Worm (Caenorhabditis elegans): ENCODE data around the gene srv-16.

Gene srv-16

ce11 chrIV:15926746-15927145 lies 7.0 kb downstream of the srv-16 start, which contains the start of gene Y105C5B.8:
TSS of gene Y105C5B.8 (minus strand) at chrIV:15926846.
- no peak for TF ChIP-seq cog-1 (tag; optimal IDR thresholded peaks at IDR 0.05)
- no peak for TF ChIP-seq klf-2 (GFP tag; conservative IDR thresholded peaks at IDR 0.05)
- no peak for TF ChIP-seq ztf-29 (GFP tag; IDR thresholded peaks at IDR 0.05)
- no peak for TF ChIP-seq tab-1 (GFP tag; IDR thresholded peaks at IDR 0.05)
- TF ChIP-seq med-1 (GFP tag; optimal IDR thresholded peaks at IDR 0.05; ENCODE audit: insufficient read depth): no peak
- TF ChIP-seq ztf-23 (GFP tag; IDR thresholded peaks at IDR 0.05): no peak
- no peak for TF ChIP-seq flt-1 (GFP tag; IDR thresholded peaks at IDR 0.05)
- TF ChIP-seq ref-1 (GFP tag; conservative IDR thresholded peaks at IDR 0.05): no peak
- no peak for TF ChIP-seq T22C8.4 (GFP tag; IDR thresholded peaks at IDR 0.05)

DNA sequence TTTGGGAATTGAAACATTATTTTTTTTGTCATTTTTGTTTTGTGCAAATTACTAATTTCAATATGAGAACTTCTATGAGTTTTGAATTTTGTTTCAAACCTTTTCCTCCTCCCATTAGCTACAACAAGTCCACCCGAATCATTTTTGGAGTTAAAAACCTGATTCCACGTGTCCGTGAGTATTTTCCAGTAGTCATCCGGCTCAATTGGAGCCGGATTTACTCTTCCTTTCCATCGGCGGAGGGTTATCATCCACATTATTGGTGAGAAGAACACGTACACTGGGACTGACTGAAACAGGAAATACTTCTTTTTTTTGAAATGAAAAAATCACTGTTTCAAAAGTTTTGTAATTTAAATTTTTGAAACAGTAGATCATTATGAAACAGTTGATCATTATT lies 10.7 kb downstream of the srv-16 start:
- TF ChIP-seq ztf-23 (GFP tag; IDR thresholded peaks at IDR 0.05) (no peak), flt-1 (GFP tag; IDR thresholded peaks at IDR 0.05) (no peak), med-1 (GFP tag; optimal IDR thresholded peaks at IDR 0.05; ENCODE audit: insufficient read depth) (no peak)

DNA sequence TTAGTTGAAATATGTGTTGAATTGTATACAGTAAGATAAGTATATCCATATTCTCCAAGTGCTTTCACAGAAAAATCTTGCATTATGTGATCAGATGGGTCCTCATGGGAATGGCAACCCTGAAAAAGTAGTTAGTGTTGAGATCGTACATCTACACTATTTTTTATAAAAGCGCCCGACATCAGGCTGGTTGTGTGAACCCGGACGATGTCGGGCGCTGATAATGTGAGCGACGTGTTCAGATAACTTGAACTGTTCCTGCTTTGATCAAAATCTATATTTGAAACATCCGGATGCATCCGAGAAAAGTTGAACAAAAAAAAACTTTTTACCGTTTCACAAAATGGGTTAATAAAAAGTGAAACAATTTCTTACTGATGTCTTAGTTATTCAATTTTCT lies 18.7 kb downstream of the srv-16 start:
- TF ChIP-seq ztf-23 (GFP tag; IDR thresholded peaks at IDR 0.05): no peak
- no peak for TF ChIP-seq cog-1 (tag; optimal IDR thresholded peaks at IDR 0.05)
- TF ChIP-seq ztf-29 (GFP tag; IDR thresholded peaks at IDR 0.05): no peak
- TF ChIP-seq T22C8.4 (GFP tag; IDR thresholded peaks at IDR 0.05): no peak
- TF ChIP-seq ref-1 (GFP tag; conservative IDR thresholded peaks at IDR 0.05): no peak
- TF ChIP-seq flt-1 (GFP tag; IDR thresholded peaks at IDR 0.05): no peak
- TF ChIP-seq klf-2 (GFP tag; conservative IDR thresholded peaks at IDR 0.05): no peak
- no peak for TF ChIP-seq med-1 (GFP tag; optimal IDR thresholded peaks at IDR 0.05; ENCODE audit: insufficient read depth)
- TF ChIP-seq tab-1 (GFP tag; IDR thresholded peaks at IDR 0.05): no peak

ce11 chrIV:15908251-15908650 lies 25.5 kb downstream of the srv-16 start:
- no peak for TF ChIP-seq med-1 (GFP tag; optimal IDR thresholded peaks at IDR 0.05; ENCODE audit: insufficient read depth)
- TF ChIP-seq cog-1 (tag; optimal IDR thresholded peaks at IDR 0.05): no peak
- no peak for TF ChIP-seq ztf-23 (GFP tag; IDR thresholded peaks at IDR 0.05)
- TF ChIP-seq flt-1 (GFP tag; IDR thresholded peaks at IDR 0.05): no peak
- TF ChIP-seq ref-1 (GFP tag; conservative IDR thresholded peaks at IDR 0.05): no peak
- TF ChIP-seq T22C8.4 (GFP tag; IDR thresholded peaks at IDR 0.05): no peak
- no peak for TF ChIP-seq klf-2 (GFP tag; conservative IDR thresholded peaks at IDR 0.05)
- no peak for TF ChIP-seq ztf-29 (GFP tag; IDR thresholded peaks at IDR 0.05)

DNA sequence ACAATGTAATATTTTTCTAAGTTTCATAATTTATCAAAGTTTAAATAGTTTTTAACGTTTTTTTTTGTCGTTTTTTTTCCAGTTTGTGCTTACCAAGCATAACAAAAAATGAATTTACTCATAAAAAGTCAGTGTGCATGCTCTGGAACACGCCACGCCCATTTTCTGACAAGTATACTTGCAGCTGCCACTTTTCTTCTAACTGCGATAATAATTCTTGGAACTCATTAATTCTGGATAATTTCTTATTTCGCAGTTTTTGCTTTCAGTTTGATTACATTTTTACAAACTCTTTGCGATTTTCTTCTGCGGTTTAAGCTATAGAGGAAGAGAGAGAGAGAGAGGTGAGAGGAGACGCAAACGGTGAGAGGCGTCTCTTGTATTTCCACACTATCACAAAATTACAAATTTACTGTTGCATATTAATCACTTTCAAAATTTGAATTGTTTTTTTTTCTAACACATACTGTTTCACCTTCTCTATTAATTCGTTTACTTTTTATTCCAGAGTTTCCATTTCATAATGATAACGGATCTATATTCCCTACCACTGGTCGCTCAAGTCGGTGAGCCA lies 27.6 kb downstream of the srv-16 start, which contains the start of gene srv-15:
Gene srv-15 (plus strand): TSS at position 524 of the 574 bp plus-strand sequence.
- no peak for TF ChIP-seq med-1 (GFP tag; optimal IDR thresholded peaks at IDR 0.05; ENCODE audit: insufficient read depth)
- no peak for TF ChIP-seq ztf-29 (GFP tag; IDR thresholded peaks at IDR 0.05)
- TF ChIP-seq tab-1 (GFP tag; IDR thresholded peaks at IDR 0.05): no peak

ce11 chrIV:15901123-15901522 lies 32.6 kb downstream of the srv-16 start, which contains the start of gene Y105C5B.5:
TSS of gene Y105C5B.5 (minus strand) at chrIV:15901225.
- TF ChIP-seq tab-1 (GFP tag; IDR thresholded peaks at IDR 0.05): no peak

DNA sequence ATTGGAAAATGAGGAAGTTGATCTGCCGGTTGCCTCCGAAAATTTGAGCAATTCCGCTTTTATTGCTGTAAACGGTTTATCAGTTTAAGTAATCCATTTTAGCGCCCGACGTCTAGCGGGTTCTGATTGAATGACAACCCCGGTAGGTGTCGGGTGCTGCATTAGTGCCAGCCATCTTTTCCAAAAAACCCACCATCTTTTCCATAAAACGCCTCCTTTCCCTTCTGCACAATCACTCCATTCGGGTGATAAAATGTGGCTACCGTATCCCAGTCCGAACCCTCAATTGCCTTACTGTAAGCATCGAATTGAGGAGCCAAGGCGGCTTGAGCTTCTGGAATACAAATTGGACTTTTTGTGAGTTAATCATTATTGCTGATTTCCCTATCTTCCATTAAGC lies 33.6 kb downstream of the srv-16 start:
- TF ChIP-seq cog-1 (tag; optimal IDR thresholded peaks at IDR 0.05): no peak

DNA sequence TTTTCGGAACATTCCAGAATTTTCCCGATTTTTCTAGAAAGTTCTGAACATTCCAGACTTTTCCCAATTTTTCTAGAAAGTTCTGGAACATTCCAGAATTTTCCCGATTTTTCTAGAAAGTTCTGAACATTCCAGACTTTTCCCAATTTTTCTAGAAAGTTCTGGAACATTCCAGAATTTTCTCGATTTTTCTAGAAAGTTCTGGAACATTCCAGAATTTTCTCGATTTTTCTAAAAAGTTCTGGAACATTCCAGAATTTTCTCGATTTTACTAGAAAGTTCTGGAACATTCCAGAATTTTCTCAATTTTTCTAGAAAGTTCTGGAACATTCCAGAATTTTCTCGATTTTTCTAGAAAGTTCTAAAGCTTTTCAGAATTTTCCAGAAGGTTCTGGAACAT lies 37.9 kb downstream of the srv-16 start:
- TF ChIP-seq ztf-23 (GFP tag; IDR thresholded peaks at IDR 0.05) (peak; percentile 71; the same call in 1 of the 2 replicates), flt-1 (GFP tag; IDR thresholded peaks at IDR 0.05) (peak; percentile 98), ref-1 (GFP tag; conservative IDR thresholded peaks at IDR 0.05) (peak; percentile 74)

DNA sequence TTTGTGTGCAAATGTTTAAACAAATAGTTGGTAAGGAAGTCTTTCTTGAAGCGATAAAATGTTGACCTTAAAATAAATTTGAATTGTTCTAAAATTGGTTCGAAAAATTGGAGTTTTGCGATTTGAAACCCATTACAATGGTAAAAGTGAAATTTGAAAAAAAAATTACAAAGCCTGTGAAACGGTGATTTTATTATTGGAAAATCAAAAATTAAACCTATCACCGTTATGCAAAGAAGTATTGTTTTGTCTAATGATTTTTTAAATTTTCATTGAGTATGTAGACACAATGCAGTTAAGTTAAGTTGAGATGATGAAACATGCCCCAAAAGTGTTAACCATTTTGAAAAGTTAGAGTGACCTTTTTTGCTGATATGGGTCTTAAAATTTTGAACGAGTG lies 38.9 kb downstream of the srv-16 start:
- TF ChIP-seq ztf-23 (GFP tag; IDR thresholded peaks at IDR 0.05): no peak
- no peak for TF ChIP-seq T22C8.4 (GFP tag; IDR thresholded peaks at IDR 0.05)
- no peak for TF ChIP-seq tab-1 (GFP tag; IDR thresholded peaks at IDR 0.05)
- no peak for TF ChIP-seq med-1 (GFP tag; optimal IDR thresholded peaks at IDR 0.05; ENCODE audit: insufficient read depth)
- no peak for TF ChIP-seq flt-1 (GFP tag; IDR thresholded peaks at IDR 0.05)
- no peak for TF ChIP-seq ref-1 (GFP tag; conservative IDR thresholded peaks at IDR 0.05)
- TF ChIP-seq ztf-29 (GFP tag; IDR thresholded peaks at IDR 0.05): no peak
- no peak for TF ChIP-seq klf-2 (GFP tag; conservative IDR thresholded peaks at IDR 0.05)
- TF ChIP-seq cog-1 (tag; optimal IDR thresholded peaks at IDR 0.05): no peak

- TF ChIP-seq cog-1 (tag; optimal IDR thresholded peaks at IDR 0.05) (no peak), flt-1 (GFP tag; IDR thresholded peaks at IDR 0.05) (no peak), ztf-23 (GFP tag; IDR thresholded peaks at IDR 0.05) (no peak), T22C8.4 (GFP tag; IDR thresholded peaks at IDR 0.05) (no peak)
Observed at ce11 chrIV:15894133-15894532, 39.6 kb downstream of the srv-16 start, which contains the start of gene srv-14. TSS of gene srv-14 (minus strand) at chrIV:15894233.

DNA sequence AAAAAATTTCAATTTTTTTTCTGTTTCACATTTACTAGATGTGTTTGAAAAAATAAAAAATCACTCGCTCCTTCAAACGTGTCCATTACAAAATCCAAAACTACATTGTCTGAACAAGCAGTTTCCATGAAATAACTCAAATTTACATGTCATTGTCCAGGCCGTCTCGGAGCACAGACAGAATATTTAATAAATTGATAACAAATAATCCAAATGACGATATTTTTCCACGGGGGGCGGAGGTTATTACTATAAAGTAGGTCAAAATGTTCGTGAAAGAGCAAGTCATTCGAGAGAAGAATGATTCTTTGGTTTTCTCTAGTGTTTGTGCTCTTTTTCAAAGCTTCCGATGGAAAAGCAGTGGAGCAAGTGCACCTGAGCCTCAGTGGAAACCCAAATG lies 49.8 kb downstream of the srv-16 start, which contains the start of gene Y105C5B.3:
Gene Y105C5B.3 (plus strand): TSS at position 301 of the 400 bp plus-strand sequence.
- no peak for TF ChIP-seq ref-1 (GFP tag; conservative IDR thresholded peaks at IDR 0.05)
- TF ChIP-seq ztf-29 (GFP tag; IDR thresholded peaks at IDR 0.05): no peak
- TF ChIP-seq klf-2 (GFP tag; conservative IDR thresholded peaks at IDR 0.05): no peak
- no peak for TF ChIP-seq T22C8.4 (GFP tag; IDR thresholded peaks at IDR 0.05)
- no peak for TF ChIP-seq cog-1 (tag; optimal IDR thresholded peaks at IDR 0.05)
- no peak for TF ChIP-seq ztf-23 (GFP tag; IDR thresholded peaks at IDR 0.05)
- TF ChIP-seq flt-1 (GFP tag; IDR thresholded peaks at IDR 0.05): no peak
- TF ChIP-seq med-1 (GFP tag; optimal IDR thresholded peaks at IDR 0.05; ENCODE audit: insufficient read depth): no peak
- TF ChIP-seq tab-1 (GFP tag; IDR thresholded peaks at IDR 0.05): no peak

Measured in whole organism, midembryonic.